Fruit fly (Drosophila melanogaster): ENCODE measurements around the gene Mgat2.

Gene Mgat2

DNA sequence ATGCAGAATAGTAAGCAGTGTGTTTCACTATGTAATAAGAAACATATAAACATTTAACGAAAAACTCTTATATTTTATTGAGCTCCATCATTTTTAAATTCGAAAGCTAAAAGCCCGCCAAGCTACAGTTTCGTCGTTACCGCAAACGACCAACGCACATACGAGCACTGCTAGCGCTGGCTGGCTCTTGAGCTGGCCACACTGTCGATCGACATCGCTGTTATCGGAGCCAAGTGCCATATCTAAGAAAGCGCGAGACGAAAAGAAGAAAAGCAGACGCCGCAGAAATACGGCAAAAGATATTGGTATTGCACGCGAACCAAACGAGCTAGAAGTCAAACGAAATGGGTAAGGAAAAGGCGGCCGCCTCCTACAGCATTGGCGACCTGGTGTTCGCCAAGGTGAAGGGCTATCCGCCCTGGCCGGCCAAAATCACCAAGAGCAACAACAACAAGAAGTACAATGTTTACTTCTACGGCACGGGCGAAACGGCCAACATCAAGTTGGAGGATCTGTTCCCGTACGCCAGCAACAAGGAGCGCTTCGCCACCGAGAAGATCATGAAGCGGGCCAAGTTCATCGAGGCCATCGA lies 30.5 kb upstream of the Mgat2 start, which contains the start of gene Jasper (continued):
- TF ChIP-seq eve (GFP tag; optimal IDR thresholded peaks at IDR 0.05): no peak
- no peak for TF ChIP-seq odd (GFP tag; optimal IDR thresholded peaks at IDR 0.05)
- no peak for TF ChIP-seq CG8388 (GFP tag; optimal IDR thresholded peaks at IDR 0.05)
- TF ChIP-seq B-H2 (GFP tag; optimal IDR thresholded peaks at IDR 0.05): peak; percentile 23
- TF ChIP-seq CG1529 (GFP tag; optimal IDR thresholded peaks at IDR 0.05): no peak
- TF ChIP-seq sc (optimal IDR thresholded peaks at IDR 0.05): no peak
- no peak for TF ChIP-seq sc (GFP tag; optimal IDR thresholded peaks at IDR 0.05)
- TF ChIP-seq phol (tag; optimal IDR thresholded peaks at IDR 0.05): peak; percentile 67
- peak; percentile 73 for TF ChIP-seq Sin3A (optimal IDR thresholded peaks at IDR 0.05)
- no peak for TF ChIP-seq CG7556 (GFP tag; optimal IDR thresholded peaks at IDR 0.05)
- TF ChIP-seq CG4360 (GFP tag; IDR thresholded peaks at IDR 0.05): peak; percentile 88
- no peak for TF ChIP-seq lmd (GFP tag; IDR thresholded peaks at IDR 0.05)
- TF ChIP-seq Hmx (GFP tag; optimal IDR thresholded peaks at IDR 0.05): no peak
- no peak for TF ChIP-seq CG10565 (GFP tag; optimal IDR thresholded peaks at IDR 0.05)
- TF ChIP-seq CG18262 (tag; optimal IDR thresholded peaks at IDR 0.05): peak; percentile 9
- no peak for TF ChIP-seq CG11723 (GFP tag; optimal IDR thresholded peaks at IDR 0.05)
- no peak for TF ChIP-seq CG11398 (GFP tag; optimal IDR thresholded peaks at IDR 0.05)
- TF ChIP-seq ewg (GFP tag; optimal IDR thresholded peaks at IDR 0.05): no peak
- no peak for TF ChIP-seq Blimp-1 (GFP tag; optimal IDR thresholded peaks at IDR 0.05)
- TF ChIP-seq stwl (tag; optimal IDR thresholded peaks at IDR 0.05): peak; percentile 61
- no peak for TF ChIP-seq ab (GFP tag; optimal IDR thresholded peaks at IDR 0.05)
- no peak for TF ChIP-seq HLH3B (GFP tag; IDR thresholded peaks at IDR 0.05)
- peak; percentile 17; the same call in 1 of the 2 replicates for TF ChIP-seq sob (GFP tag; IDR thresholded peaks at IDR 0.05)
- TF ChIP-seq CG18599 (GFP tag; optimal IDR thresholded peaks at IDR 0.05): peak; percentile 12
- TF ChIP-seq CG33557 (GFP tag; optimal IDR thresholded peaks at IDR 0.05): no peak
- no peak for TF ChIP-seq H15 (GFP tag; IDR thresholded peaks at IDR 0.05)
- TF ChIP-seq CG1647 (GFP tag; optimal IDR thresholded peaks at IDR 0.05): peak; percentile 24
- TF ChIP-seq maf-S (GFP tag; optimal IDR thresholded peaks at IDR 0.05): no peak
- peak; percentile 31 for TF ChIP-seq Hsf (GFP tag; optimal IDR thresholded peaks at IDR 0.05)
- TF ChIP-seq CG9609 (GFP tag; optimal IDR thresholded peaks at IDR 0.05): no peak
- TF ChIP-seq vvl (GFP tag; IDR thresholded peaks at IDR 0.05): peak; percentile 13; the same call in 1 of the 2 replicates
- TF ChIP-seq Antp (GFP tag; optimal IDR thresholded peaks at IDR 0.05): peak; percentile 33
- TF ChIP-seq CG10274 (GFP tag; optimal IDR thresholded peaks at IDR 0.05): no peak
- peak; percentile 68 for TF ChIP-seq CG14710 (tag; optimal IDR thresholded peaks at IDR 0.05)
- no peak for TF ChIP-seq Lpt (GFP tag; optimal IDR thresholded peaks at IDR 0.05)
- no peak for TF ChIP-seq CG14860 (GFP tag; IDR thresholded peaks at IDR 0.05; ENCODE audit: partially characterized antibody)
- peak; percentile 71 for TF ChIP-seq YL-1 (GFP tag; optimal IDR thresholded peaks at IDR 0.05)
- TF ChIP-seq vfl (GFP tag; optimal IDR thresholded peaks at IDR 0.05): peak; percentile 31
- no peak for TF ChIP-seq CG12942 (GFP tag; optimal IDR thresholded peaks at IDR 0.05)
- 0 out of 3 replicates have a peak, but pooled peaks have one; percentile 13 for TF ChIP-seq ci (GFP tag; IDR thresholded peaks at IDR 0.05)
- TF ChIP-seq Abd-B (GFP tag; optimal IDR thresholded peaks at IDR 0.05): peak; percentile 52
- TF ChIP-seq cas (GFP tag; IDR thresholded peaks at IDR 0.05): no peak
- no peak for TF ChIP-seq sens-2 (GFP tag; IDR thresholded peaks at IDR 0.05)
- peak; percentile 2 for TF ChIP-seq CG17359 (tag; optimal IDR thresholded peaks at IDR 0.05)
- TF ChIP-seq NK7.1 (GFP tag; optimal IDR thresholded peaks at IDR 0.05): peak; percentile 24
- TF ChIP-seq trem (tag; optimal IDR thresholded peaks at IDR 0.05): peak; percentile 81
- no peak; the same call in 1 of the 2 replicates for TF ChIP-seq CG17612 (GFP tag; IDR thresholded peaks at IDR 0.05)
- TF ChIP-seq CG6683 (GFP tag; optimal IDR thresholded peaks at IDR 0.05): no peak
- no peak for TF ChIP-seq CG42726 (GFP tag; IDR thresholded peaks at IDR 0.05; ENCODE audit: partially characterized antibody)
- peak; percentile 41 for TF ChIP-seq jumu (GFP tag; optimal IDR thresholded peaks at IDR 0.05)
- peak; percentile 4 for TF ChIP-seq lab (GFP tag; optimal IDR thresholded peaks at IDR 0.05)

All from whole organism, embryonic.